Worm (Caenorhabditis elegans): ENCODE results near the gene selt-1.1.

ce11 chrX:11551808-11552207, 5.5 kb upstream of the selt-1.1 start:
- TF ChIP-seq ref-1 (GFP tag; conservative IDR thresholded peaks at IDR 0.05) (no peak), ztf-29 (GFP tag; IDR thresholded peaks at IDR 0.05) (no peak), T22C8.4 (GFP tag; IDR thresholded peaks at IDR 0.05) (no peak), flt-1 (GFP tag; IDR thresholded peaks at IDR 0.05) (no peak), med-1 (GFP tag; optimal IDR thresholded peaks at IDR 0.05; ENCODE audit: insufficient read depth) (no peak), cog-1 (tag; optimal IDR thresholded peaks at IDR 0.05) (no peak), ztf-23 (GFP tag; IDR thresholded peaks at IDR 0.05) (no peak), klf-2 (GFP tag; conservative IDR thresholded peaks at IDR 0.05) (no peak), tab-1 (GFP tag; IDR thresholded peaks at IDR 0.05) (no peak)

Data from whole organism, midembryonic.